Worm (Caenorhabditis elegans) whole organism, dauer: Measurements from ENCODE around the gene mix-1.

Source experiments
- unc-62 ChIP-seq: sonication (generic microtip); optimal IDR thresholded peaks from 2 replicates; lab custom pipeline; 2017; ENCODE audit warnings: missing biosample characterization, missing genetic modification reagents, missing genetic modification characterization

mix-1 gene

ce11 chrII:10862749-10863656, 39.0 kb downstream of the mix-1 start:
- no peak for TF ChIP-seq unc-62

DNA sequence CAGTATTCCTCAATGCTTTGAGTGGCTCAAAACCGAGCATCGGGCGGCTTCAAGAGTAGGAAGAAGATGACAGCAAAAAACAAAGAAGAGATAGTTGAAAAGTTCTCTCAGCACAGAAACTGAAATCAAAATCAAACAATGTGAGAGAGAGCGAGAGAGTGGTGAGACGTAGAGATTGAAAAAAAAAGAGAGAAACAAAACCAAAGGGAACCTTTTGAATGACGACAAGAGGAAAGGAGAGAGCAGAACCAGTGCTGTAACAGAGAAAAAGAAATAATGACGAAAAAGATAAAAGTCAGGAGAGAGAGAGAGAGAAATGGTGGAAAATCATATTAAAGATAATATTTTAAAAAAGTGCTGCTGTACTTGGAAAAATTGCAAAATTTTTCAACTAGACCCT, 43.2 kb downstream of the mix-1 start:
- no peak for TF ChIP-seq unc-62

- no peak for TF ChIP-seq unc-62
Observed at ce11 chrII:10868670-10869246, 44.7 kb downstream of the mix-1 start, which contains the start of the genes gmps-1 and cap-2. Gene gmps-1, minus strand, starts transcription at chrII:10868720. Gene cap-2, plus strand, starts transcription at chrII:10869196.

ce11 chrII:10870698-10871097, 46.7 kb downstream of the mix-1 start:
- no peak for TF ChIP-seq unc-62

DNA sequence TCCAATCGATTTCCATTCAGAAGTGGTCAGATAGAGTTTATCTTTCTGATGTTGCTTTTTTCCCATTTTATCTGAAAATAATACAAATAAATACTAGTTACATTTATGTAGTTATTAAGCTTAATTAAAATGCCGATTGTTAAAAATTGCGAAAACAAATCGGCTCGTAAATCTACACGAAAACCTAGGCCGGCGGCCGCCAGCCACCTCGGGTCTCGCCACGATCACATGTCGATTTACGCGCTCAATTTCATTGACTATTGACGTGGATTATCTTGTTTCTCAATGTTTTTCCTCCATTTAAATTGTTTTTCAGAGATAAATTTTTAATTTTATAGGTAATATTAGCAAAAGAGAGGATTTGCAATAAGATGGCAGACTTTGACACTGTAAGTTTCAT, 48.5 kb downstream of the mix-1 start, which contains the start of the genes cyn-4 and copz-1:
Gene cyn-4 (minus strand): TSS at position 71 of the 400 bp plus-strand sequence.
Gene copz-1 (plus strand): TSS at position 339 of the 400 bp plus-strand sequence.
- no peak for TF ChIP-seq unc-62

DNA sequence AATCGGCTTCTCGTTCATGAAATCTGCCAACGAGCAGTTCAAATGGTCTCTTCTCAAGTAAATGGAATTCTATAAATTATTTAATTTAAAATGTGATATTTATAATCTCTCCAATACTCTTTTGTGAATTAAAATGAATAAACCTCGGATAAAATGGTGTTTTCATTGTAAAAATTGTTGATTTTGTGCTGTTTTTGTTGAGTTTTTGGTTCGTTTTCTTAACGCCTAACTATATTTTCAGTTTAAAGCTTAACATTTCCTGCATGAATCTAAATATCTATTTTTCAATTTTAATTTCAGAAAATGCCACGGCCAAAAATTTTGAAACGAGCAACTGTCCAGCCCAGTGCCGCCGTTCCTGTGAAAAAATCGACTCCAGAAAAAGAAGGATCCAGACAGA, 49.6 kb downstream of the mix-1 start, which contains the start of gene orc-2:
Gene orc-2 (plus strand): TSS at position 301 of the 400 bp plus-strand sequence.
- TF ChIP-seq unc-62, result no peak

ce11 chrII:10880625-10881024, 56.6 kb downstream of the mix-1 start, which contains the start of gene lurp-1:
Gene lurp-1, plus strand, starts transcription at chrII:10880925.
- TF ChIP-seq unc-62, result no peak

DNA sequence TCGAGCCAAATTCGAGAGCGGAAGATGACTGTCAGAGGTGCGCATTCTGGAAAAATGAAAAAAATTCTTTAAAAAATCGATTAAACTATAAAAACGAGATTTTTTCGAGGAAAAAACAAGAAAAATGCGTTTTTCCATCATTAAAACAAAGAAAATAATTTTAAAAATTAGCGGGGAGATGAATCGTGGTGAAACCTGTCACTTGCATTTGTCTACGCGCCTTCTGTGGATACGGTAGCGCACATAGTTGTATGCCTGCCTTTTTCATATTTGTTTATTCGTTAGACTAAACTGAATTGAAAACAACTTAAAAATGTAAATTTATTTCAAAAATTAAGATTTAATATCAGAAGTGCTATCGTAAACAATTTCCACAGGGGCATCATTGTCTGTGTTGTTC, 60.4 kb downstream of the mix-1 start, which contains the start of gene egg-3:
Gene egg-3 (minus strand): TSS at position 46 of the 400 bp plus-strand sequence.
- no peak for TF ChIP-seq unc-62

- TF ChIP-seq unc-62, result no peak
Observed at ce11 chrII:10885250-10885649, 61.2 kb downstream of the mix-1 start.

DNA sequence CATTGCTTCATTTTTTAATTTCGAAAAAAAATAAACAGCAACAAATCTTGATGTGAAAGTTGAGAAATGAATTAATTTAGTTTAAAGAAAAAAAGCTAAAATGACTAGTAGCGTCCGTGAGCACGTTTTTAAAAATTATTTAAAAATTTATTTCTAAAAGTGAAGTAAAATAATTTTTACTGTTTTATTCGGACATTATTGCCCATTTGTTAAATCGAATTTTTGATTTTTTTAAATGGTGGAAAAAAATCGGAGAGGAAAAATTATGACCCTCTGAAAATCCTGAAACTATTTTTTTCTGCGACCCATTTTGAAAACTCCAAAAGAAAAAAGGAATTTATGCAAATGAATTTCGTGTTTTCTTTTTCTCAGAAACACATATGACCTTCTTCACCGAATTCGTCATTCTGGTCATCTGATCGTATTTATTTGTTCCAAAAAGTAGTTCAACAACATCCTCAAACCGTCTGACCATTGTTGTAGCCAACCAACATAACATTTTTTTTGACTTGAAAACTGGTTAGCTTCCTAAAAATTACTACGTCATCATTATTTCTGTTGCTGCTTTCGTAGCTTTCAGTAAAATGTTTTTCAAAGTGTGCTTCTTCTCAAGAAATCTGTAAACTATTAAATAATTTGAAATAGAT, 61.9 kb downstream of the mix-1 start, which contains the start of gene F44F4.3:
Gene F44F4.3 (minus strand): TSS at position 51 of the 647 bp plus-strand sequence.
- TF ChIP-seq unc-62, result no peak

DNA sequence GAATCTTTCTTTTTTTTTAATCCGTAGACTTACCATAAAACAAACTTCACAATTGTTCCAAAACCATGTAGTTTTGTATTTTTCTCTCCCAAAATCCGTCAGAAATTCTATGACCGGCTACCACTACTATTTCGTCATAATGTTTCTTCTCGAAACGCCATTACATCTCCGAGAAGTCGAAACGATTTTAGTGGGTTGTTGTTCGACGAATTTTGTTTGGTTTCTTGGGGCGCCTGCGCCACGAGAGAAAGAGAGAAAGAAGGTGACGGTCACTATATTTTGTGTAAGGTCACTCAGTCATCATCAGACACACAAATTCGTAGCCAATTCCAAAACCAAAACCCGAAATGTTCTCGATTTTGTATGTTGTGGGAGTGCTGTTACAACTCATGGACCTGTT, 63.1 kb downstream of the mix-1 start:
- no peak for TF ChIP-seq unc-62

DNA sequence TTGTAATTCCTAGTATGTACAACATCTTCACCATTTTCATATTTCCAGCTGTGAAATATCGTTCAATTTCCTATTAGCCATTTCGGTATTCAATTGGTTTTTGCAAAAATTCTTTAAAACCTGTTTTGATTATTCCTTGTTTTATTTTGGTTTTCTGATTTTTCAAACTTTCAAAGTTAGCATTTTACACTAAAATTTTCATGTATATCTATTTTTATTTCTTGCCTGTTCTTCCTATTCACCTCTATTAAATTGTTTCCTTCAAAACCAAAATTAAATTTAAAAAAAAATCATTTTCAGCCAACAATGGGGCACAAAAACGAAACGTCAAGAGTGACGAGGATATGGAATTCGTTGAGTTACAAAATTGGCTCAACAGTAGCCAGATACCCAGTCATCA, 64.9 kb downstream of the mix-1 start, which contains the start of gene ptr-8:
Gene ptr-8 (plus strand): TSS at position 301 of the 400 bp plus-strand sequence.
- no peak for TF ChIP-seq unc-62
